Worm (Caenorhabditis elegans) whole organism, L4 larva: ENCODE measurements around the gene nifk-1.

Experiments used
- ama-1 ChIP-seq: fragments of 150-350 bp; optimal IDR thresholded peaks from 2 replicates; lab custom pipeline; 2014; ENCODE audit warnings: inconsistent platforms, mixed read lengths
- fos-1 ChIP-seq: fragments of 150-350 bp; optimal IDR thresholded peaks from 2 replicates; lab custom pipeline; 2014; ENCODE audit warnings: missing biosample characterization, missing genetic modification characterization
- nhr-237 ChIP-seq: sonication (generic microtip); optimal IDR thresholded peaks from 2 replicates; lab custom pipeline; 2017; ENCODE audit warnings: missing biosample characterization, missing genetic modification characterization
- nhr-77 ChIP-seq: fragments of 150-350 bp; optimal IDR thresholded peaks from 2 replicates; lab custom pipeline; 2014; ENCODE audit warnings: missing biosample characterization, missing genetic modification characterization
- vab-7 ChIP-seq: fragments of 200-800 bp; sonication (Bioruptor generic); IDR thresholded peaks from 2 replicates; pipeline ENCODE4 v1.3.6; 2022; ENCODE audit warnings: missing genetic modification reagents, missing genetic modification characterization, missing compliant biosample characterization

DNA sequence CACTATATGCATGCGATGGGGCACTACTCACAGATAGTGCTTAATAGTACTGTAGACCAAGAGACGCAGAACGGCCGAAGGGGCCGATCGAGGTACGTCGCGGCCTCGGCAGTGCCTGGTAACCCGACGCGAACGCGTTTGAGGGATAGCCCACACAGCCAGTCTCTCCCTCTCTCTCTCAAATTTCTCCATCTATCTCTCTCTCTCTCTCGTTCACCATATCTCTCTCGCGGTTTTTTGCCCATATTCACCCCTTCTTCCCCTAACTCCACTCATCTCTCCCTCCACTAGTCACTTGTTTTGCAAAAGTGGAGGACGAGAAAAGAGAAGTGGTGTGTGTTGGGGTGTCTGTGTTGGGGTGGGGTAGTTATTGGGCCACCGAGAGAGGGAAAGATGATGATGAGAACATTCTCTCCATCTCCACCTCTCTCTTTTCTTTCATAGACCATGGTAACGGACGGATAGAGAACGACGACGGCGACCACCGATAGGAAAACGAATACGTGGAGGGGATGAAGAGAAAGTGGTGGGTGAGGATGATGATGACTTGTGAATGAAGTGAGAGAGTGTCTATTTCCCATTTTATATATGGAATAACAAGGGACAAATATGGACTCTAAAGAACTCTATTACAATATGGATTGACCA lies 26.2 kb downstream of the nifk-1 start:
- no peak for TF ChIP-seq fos-1 (tag; lab: Kevin White, UChicago)
- no peak; the same call in 1 of the 2 replicates for TF ChIP-seq vab-7 (GFP tag; lab: Robert Waterston, UW)
- no peak for TF ChIP-seq nhr-77 (tag; lab: Kevin White, UChicago)
- no peak for TF ChIP-seq nhr-237
- no peak for TF ChIP-seq ama-1 (lab: Kevin White, UChicago)
